Fruit fly (Drosophila melanogaster) whole organism, embryonic: ENCODE data around the gene CG14352.

Experiments used
- ATbp ChIP-seq: fragments of 200-800 bp; sonication (Bioruptor generic); optimal IDR thresholded peaks from 2 replicates; lab custom pipeline; 2017; ENCODE audit warnings: missing biosample characterization, mild to moderate bottlenecking, missing genetic modification characterization, missing genetic modification reagents
- CG10321 ChIP-seq: fragments of 200-800 bp; sonication (Bioruptor generic); IDR thresholded peaks from 2 replicates; pipeline ENCODE4 v1.3.6; 2022; ENCODE audit warnings: missing biosample characterization, missing genetic modification characterization
- CG10959 ChIP-seq: fragments of 200-800 bp; sonication (Bioruptor generic); IDR thresholded peaks from 2 replicates; pipeline ENCODE4 v1.3.6; 2022; ENCODE audit warnings: missing biosample characterization, missing genetic modification characterization
- CG11247 ChIP-seq: fragments of 200-800 bp; sonication (Bioruptor generic); IDR thresholded peaks from 2 replicates; pipeline ENCODE4 v1.3.6; 2022; ENCODE audit warnings: missing biosample characterization, missing genetic modification characterization
- CG11695 ChIP-seq: fragments of 200-800 bp; sonication (Bioruptor generic); IDR thresholded peaks from 3 replicates; pipeline ENCODE4 v1.3.6; 2022; ENCODE audit warnings: missing biosample characterization, missing genetic modification characterization
- CG13775 ChIP-seq: fragments of 200-800 bp; sonication (Bioruptor generic); optimal IDR thresholded peaks from 3 replicates; lab custom pipeline; 2017; ENCODE audit warnings: missing biosample characterization, mild to moderate bottlenecking, missing genetic modification characterization
- CG13894 ChIP-seq: fragments of 200-800 bp; sonication (Bioruptor generic); optimal IDR thresholded peaks from 3 replicates; lab custom pipeline; 2018; ENCODE audit warnings: missing biosample characterization, mild to moderate bottlenecking, missing genetic modification characterization, moderate library complexity
- CG14860 ChIP-seq: fragments of 200-800 bp; sonication (Bioruptor generic); IDR thresholded peaks from 3 replicates; pipeline ENCODE4 v1.3.6; 2022; ENCODE audit warnings: missing biosample characterization, missing genetic modification characterization; ENCODE audit not compliant: partially characterized antibody
- CG15011 ChIP-seq: fragments of 200-800 bp; sonication (Bioruptor generic); optimal IDR thresholded peaks from 3 replicates; lab custom pipeline; 2018; ENCODE audit warnings: missing biosample characterization, mild to moderate bottlenecking, missing genetic modification characterization
- CG16813 ChIP-seq: fragments of 200-800 bp; sonication (Bioruptor generic); IDR thresholded peaks from 3 replicates; pipeline ENCODE4 v1.3.6; 2022; ENCODE audit warnings: missing biosample characterization, missing genetic modification characterization; ENCODE audit not compliant: partially characterized antibody
- CG17186 ChIP-seq: fragments of 200-800 bp; sonication (Bioruptor generic); optimal IDR thresholded peaks from 3 replicates; lab custom pipeline; 2017; ENCODE audit warnings: missing biosample characterization, missing genetic modification reagents, missing genetic modification characterization
- CG17802 ChIP-seq: fragments of 200-800 bp; sonication (Bioruptor generic); optimal IDR thresholded peaks from 2 replicates; lab custom pipeline; 2018; ENCODE audit warnings: missing biosample characterization, mild to moderate bottlenecking, missing genetic modification characterization, moderate library complexity
- CG17829 ChIP-seq: fragments of 200-800 bp; optimal IDR thresholded peaks from 2 replicates; lab custom pipeline; 2019; ENCODE audit warnings: missing biosample characterization, mild to moderate bottlenecking, missing genetic modification characterization, moderate library complexity
- CG1832 ChIP-seq: fragments of 200-800 bp; sonication (Bioruptor generic); optimal IDR thresholded peaks from 2 replicates; lab custom pipeline; 2017; ENCODE audit warnings: missing biosample characterization, mild to moderate bottlenecking, missing genetic modification characterization, inconsistent platforms
- CG18764 ChIP-seq: fragments of 200-800 bp; sonication (Bioruptor generic); optimal IDR thresholded peaks from 3 replicates; lab custom pipeline; 2016; ENCODE audit warnings: missing biosample characterization, missing genetic modification characterization
- CG30431 ChIP-seq: fragments of 200-800 bp; sonication (Bioruptor generic); optimal IDR thresholded peaks from 2 replicates; lab custom pipeline; 2017; ENCODE audit warnings: missing biosample characterization, missing genetic modification characterization
- CG3838 ChIP-seq: fragments of 200-800 bp; sonication (Bioruptor generic); optimal IDR thresholded peaks from 3 replicates; lab custom pipeline; 2016; ENCODE audit warnings: missing biosample characterization, missing genetic modification characterization
- CG5953 ChIP-seq: fragments of 200-800 bp; sonication (Bioruptor generic); IDR thresholded peaks from 2 replicates; pipeline ENCODE4 v1.3.6; 2022; ENCODE audit warnings: missing biosample characterization, missing genetic modification characterization
- CG6689 ChIP-seq: fragments of 200-800 bp; sonication (Bioruptor generic); IDR thresholded peaks from 2 replicates; pipeline ENCODE4 v1.3.6; 2022; ENCODE audit warnings: missing biosample characterization, missing genetic modification characterization
- CG9609 ChIP-seq: fragments of 200-800 bp; sonication (Bioruptor generic); optimal IDR thresholded peaks from 3 replicates; lab custom pipeline; 2016; ENCODE audit warnings: missing biosample characterization, missing genetic modification characterization
- Ets65A ChIP-seq: fragments of 200-800 bp; sonication (Bioruptor generic); peaks from one replicate; lab custom pipeline; 2016; ENCODE audit warnings: missing biosample characterization, missing genetic modification characterization
- H2.0 ChIP-seq: fragments of 200-800 bp; sonication (Bioruptor generic); IDR thresholded peaks from 2 replicates; pipeline ENCODE4 v1.3.6; 2022; ENCODE audit warnings: missing biosample characterization, missing genetic modification characterization
- HLHmδ ChIP-seq: fragments of 200-800 bp; sonication (Bioruptor generic); optimal IDR thresholded peaks from 2 replicates; lab custom pipeline; 2018; ENCODE audit warnings: missing biosample characterization, mild to moderate bottlenecking, missing genetic modification characterization, moderate library complexity
- MESR4 ChIP-seq: fragments of 200-800 bp; sonication (Bioruptor generic); optimal IDR thresholded peaks from 2 replicates; lab custom pipeline; 2018; ENCODE audit warnings: missing biosample characterization, mild to moderate bottlenecking, missing genetic modification characterization, moderate library complexity
- NK7.1 ChIP-seq: fragments of 200-800 bp; sonication (Bioruptor generic); optimal IDR thresholded peaks from 3 replicates; lab custom pipeline; 2016; ENCODE audit warnings: missing biosample characterization, missing genetic modification characterization
- Oaz ChIP-seq: fragments of 200-800 bp; sonication (Bioruptor generic); IDR thresholded peaks from 2 replicates; pipeline ENCODE4 v1.3.6; 2022; ENCODE audit warnings: missing biosample characterization, missing genetic modification characterization
- Pdp1 ChIP-seq, 2 experiments: fragments of 200-800 bp; sonication (Bioruptor generic); optimal IDR thresholded peaks; 3 replicates each; lab custom pipeline; 2016; ENCODE audit warnings: missing biosample characterization in 2 of 2, missing genetic modification characterization in 2 of 2, mild to moderate bottlenecking in 1 of 2, moderate library complexity in 1 of 2
- Sox100B ChIP-seq: fragments of 200-800 bp; sonication (Bioruptor generic); optimal IDR thresholded peaks from 3 replicates; lab custom pipeline; 2018; ENCODE audit warnings: missing biosample characterization, mild to moderate bottlenecking, missing genetic modification characterization
- TFAM ChIP-seq: fragments of 200-800 bp; sonication (Bioruptor generic); optimal IDR thresholded peaks from 2 replicates; lab custom pipeline; 2017; ENCODE audit warnings: missing biosample characterization, missing genetic modification characterization, inconsistent platforms
- YL-1 ChIP-seq: fragments of 200-800 bp; sonication (Bioruptor generic); optimal IDR thresholded peaks from 3 replicates; lab custom pipeline; 2017; ENCODE audit warnings: missing biosample characterization, mild to moderate bottlenecking, missing genetic modification characterization
- ato ChIP-seq: fragments of 200-800 bp; sonication (Bioruptor generic); IDR thresholded peaks from 2 replicates; pipeline ENCODE4 v1.3.6; 2022; ENCODE audit warnings: missing biosample characterization, missing genetic modification characterization; ENCODE audit not compliant: partially characterized antibody
- crc ChIP-seq: fragments of 200-800 bp; sonication (Bioruptor generic); optimal IDR thresholded peaks from 2 replicates; lab custom pipeline; 2016; ENCODE audit warnings: missing biosample characterization, missing genetic modification characterization
- da ChIP-seq: fragments of 200-800 bp; sonication (Bioruptor generic); optimal IDR thresholded peaks from 2 replicates; lab custom pipeline; 2016; ENCODE audit warnings: missing biosample characterization, missing genetic modification characterization
- dpn ChIP-seq, 2 experiments: fragments of 200-800 bp; sonication (Bioruptor generic); optimal IDR thresholded peaks; 3 replicates each; lab custom pipeline; 2016; ENCODE audit warnings: missing biosample characterization in 2 of 2, missing genetic modification characterization in 2 of 2
- ewg ChIP-seq: fragments of 200-800 bp; sonication (Bioruptor generic); optimal IDR thresholded peaks from 3 replicates; lab custom pipeline; 2017; ENCODE audit warnings: mild to moderate bottlenecking, missing biosample characterization, missing genetic modification reagents, missing genetic modification characterization
- gcm ChIP-seq: fragments of 200-800 bp; sonication (Bioruptor generic); optimal IDR thresholded peaks from 2 replicates; lab custom pipeline; 2019; ENCODE audit warnings: missing biosample characterization, mild to moderate bottlenecking, missing genetic modification characterization, moderate library complexity
- gem ChIP-seq: fragments of 200-800 bp; sonication (Bioruptor generic); optimal IDR thresholded peaks from 2 replicates; lab custom pipeline; 2019; ENCODE audit warnings: missing biosample characterization, mild to moderate bottlenecking, missing genetic modification characterization, moderate library complexity
- hb ChIP-seq: fragments of 200-800 bp; sonication (Bioruptor generic); IDR thresholded peaks from 3 replicates; pipeline ENCODE4 v1.3.6; 2022; ENCODE audit warnings: missing biosample characterization, missing genetic modification characterization; ENCODE audit not compliant: partially characterized antibody
- jigr1 ChIP-seq: fragments of 200-800 bp; sonication (Bioruptor generic); IDR thresholded peaks from 3 replicates; pipeline ENCODE4 v1.3.6; 2022; ENCODE audit warnings: missing biosample characterization, missing genetic modification characterization
- lilli ChIP-seq: fragments of 200-800 bp; sonication (Bioruptor generic); optimal IDR thresholded peaks from 3 replicates; lab custom pipeline; 2016; ENCODE audit warnings: missing biosample characterization, missing genetic modification characterization
- pan ChIP-seq, 4 experiments: fragments of >200 bp in 3 of 4; fragments of 200-800 bp in 1 of 4; sonication (Bioruptor generic) in 1 of 4; optimal IDR thresholded peaks in 3 of 4; IDR thresholded peaks in 1 of 4; 2 replicates each; pipeline versions ENCODE4 v1.3.6 to Lab custom; 2017 to 2022; ENCODE audit warnings: missing biosample characterization in 2 of 4, missing genetic modification characterization in 2 of 4, mixed read lengths in 1 of 4
- peb ChIP-seq: fragments of 200-800 bp; sonication (Bioruptor generic); IDR thresholded peaks from 2 replicates; pipeline ENCODE4 v1.3.6; 2022; ENCODE audit warnings: missing biosample characterization, missing genetic modification characterization
- pho ChIP-seq: fragments of 200-800 bp; sonication (Bioruptor generic); optimal IDR thresholded peaks from 2 replicates; lab custom pipeline; 2016; ENCODE audit warnings: missing biosample characterization, missing genetic modification characterization
- row ChIP-seq: fragments of 200-800 bp; sonication (Bioruptor generic); IDR thresholded peaks from 3 replicates; pipeline ENCODE4 v1.3.6; 2022; ENCODE audit warnings: missing biosample characterization, missing genetic modification characterization
- run ChIP-seq: fragments of 200-800 bp; sonication (Bioruptor generic); optimal IDR thresholded peaks from 3 replicates; lab custom pipeline; 2018; ENCODE audit warnings: missing biosample characterization, mild to moderate bottlenecking, missing genetic modification characterization
- sc ChIP-seq, 3 experiments: fragments of >200 bp in 2 of 3; fragments of 200-800 bp in 1 of 3; sonication (Bioruptor generic) in 1 of 3; optimal IDR thresholded peaks; 2 replicates in 2 of 3; 3 replicates in 1 of 3; lab custom pipeline; 2017; ENCODE audit warnings: mild to moderate bottlenecking in 1 of 3, missing biosample characterization in 1 of 3, missing genetic modification characterization in 1 of 3, missing genetic modification reagents in 1 of 3
- slp2 ChIP-seq: fragments of 200-800 bp; sonication (Bioruptor generic); optimal IDR thresholded peaks from 2 replicates; lab custom pipeline; 2016; ENCODE audit warnings: missing biosample characterization, missing genetic modification characterization
- vnd ChIP-seq: fragments of 200-800 bp; sonication (Bioruptor generic); IDR thresholded peaks from 3 replicates; pipeline ENCODE4 v1.3.6; 2022; ENCODE audit warnings: missing biosample characterization, missing genetic modification characterization; ENCODE audit not compliant: partially characterized antibody
- yki ChIP-seq: fragments of >200 bp; optimal IDR thresholded peaks from 3 replicates; lab custom pipeline; 2018

Gene CG14352

DNA sequence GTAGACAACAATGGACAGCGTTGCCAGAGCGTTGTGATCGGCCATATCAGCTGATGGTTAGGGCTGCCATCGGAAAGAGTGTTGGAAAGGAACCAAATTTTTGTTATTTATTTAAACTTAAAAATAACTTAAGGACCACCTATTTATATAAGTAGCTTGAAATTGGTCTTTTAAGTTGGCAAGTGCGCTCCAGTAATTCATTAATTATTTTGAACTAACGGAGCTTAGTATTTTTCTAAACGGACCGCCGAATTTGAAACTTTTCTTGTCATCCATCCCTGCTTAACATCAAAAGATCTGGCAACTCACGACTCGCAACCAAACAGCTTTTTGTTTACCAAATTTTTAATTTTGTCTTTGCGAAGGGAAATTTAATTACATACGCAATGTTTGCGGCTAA, at the start of gene CG14352, which contains the start of gene Rab3GAP1 (continued):
- TF ChIP-seq sc (optimal IDR thresholded peaks at IDR 0.05; lab: Kevin White, UChicago) (no peak), sc (GFP tag; optimal IDR thresholded peaks at IDR 0.05; lab: Kevin White, UChicago) (peak; percentile 63), CG30431 (peak; percentile 84), dpn (GFP tag; optimal IDR thresholded peaks at IDR 0.05; lab: Kevin White, UChicago) (peak; percentile 86 to 90), CG11247 (GFP tag; lab: Robert Waterston, UW) (peak; percentile 84), CG13775 (GFP tag; lab: Kevin White, UChicago) (peak; percentile 89), ato (GFP tag; lab: Robert Waterston, UW) (no peak), slp2 (GFP tag; lab: Kevin White, UChicago) (peak; percentile 57), crc (GFP tag; lab: Kevin White, UChicago) (peak; percentile 60), CG1832 (GFP tag; lab: Kevin White, UChicago) (no peak), MESR4 (GFP tag; lab: Kevin White, UChicago) (no peak), yki (lab: Kevin White, UChicago) (no peak), ewg (peak; percentile 71), CG18764 (GFP tag; lab: Kevin White, UChicago) (peak; percentile 84), vnd (GFP tag; lab: Robert Waterston, UW) (no peak), CG17802 (peak; percentile 76), lilli (GFP tag; lab: Kevin White, UChicago) (peak; percentile 93), CG17829 (tag; lab: Kevin White, UChicago) (peak; percentile 86), CG9609 (GFP tag; lab: Kevin White, UChicago) (peak; percentile 90), CG17186 (GFP tag; lab: Kevin White, UChicago) (peak; percentile 66), CG16813 (peak; percentile 44; the same call in 1 of the 3 replicates), Ets65A (GFP tag; lab: Kevin White, UChicago) (peak; percentile 99), YL-1 (GFP tag; lab: Kevin White, UChicago) (peak; percentile 53), peb (GFP tag; lab: Robert Waterston, UW) (peak; percentile 47; the same call in 1 of the 2 replicates), ATbp (GFP tag; lab: Kevin White, UChicago) (peak; percentile 63), jigr1 (peak; percentile 62; the same call in 2 of the 3 replicates), run (no peak), pan (optimal IDR thresholded peaks at IDR 0.05; lab: Kevin White, UChicago) (no peak), pan (GFP tag; optimal IDR thresholded peaks at IDR 0.05 in 1 of 2, IDR thresholded peaks at IDR 0.05 in 1 of 2) (peak in 1 of 2 experiments; percentile 89), NK7.1 (GFP tag; lab: Kevin White, UChicago) (peak; percentile 57), pho (GFP tag; lab: Kevin White, UChicago) (peak; percentile 93), CG10959 (GFP tag; lab: Robert Waterston, UW) (peak; percentile 70; the same call in 1 of the 2 replicates), row (GFP tag; lab: Robert Waterston, UW) (peak; percentile 94), HLHmδ (GFP tag; lab: Kevin White, UChicago) (no peak), H2.0 (GFP tag; lab: Robert Waterston, UW) (peak; percentile 76), CG14860 (GFP tag; lab: Robert Waterston, UW) (no peak), TFAM (GFP tag; lab: Kevin White, UChicago) (no peak), CG15011 (GFP tag; lab: Kevin White, UChicago) (peak; percentile 12), CG11695 (GFP tag; lab: Robert Waterston, UW) (no peak), CG3838 (GFP tag; lab: Kevin White, UChicago) (peak; percentile 76), CG13894 (tag; lab: Kevin White, UChicago) (peak; percentile 73), CG6689 (GFP tag; lab: Robert Waterston, UW) (peak; percentile 82), CG5953 (no peak), gem (tag; lab: Kevin White, UChicago) (peak; percentile 92), da (GFP tag; lab: Kevin White, UChicago) (peak; percentile 67), Oaz (GFP tag; lab: Robert Waterston, UW) (peak; percentile 78), CG10321 (0 out of 2 replicates have a peak, but pooled peaks have one; percentile 40), Pdp1 (GFP tag; optimal IDR thresholded peaks at IDR 0.05; lab: Kevin White, UChicago) (peak; percentile 85 to 86), Sox100B (GFP tag; lab: Kevin White, UChicago) (no peak), gcm (no peak), hb (GFP tag; lab: Robert Waterston, UW) (no peak)
